Fruit fly (Drosophila melanogaster) whole organism, prepupa: ENCODE results near the gene Tm1.

Experiments used
- CG6854 ChIP-seq: fragments of 200-800 bp; sonication (Bioruptor generic); optimal IDR thresholded peaks from 2 replicates; lab custom pipeline; 2017; ENCODE audit warnings: missing biosample characterization, mild to moderate bottlenecking, missing genetic modification characterization
- Hr39 ChIP-seq: fragments of 200-800 bp; sonication (Bioruptor generic); optimal IDR thresholded peaks from 2 replicates; lab custom pipeline; 2016; ENCODE audit warnings: missing biosample characterization, missing genetic modification characterization
- acj6 ChIP-seq: fragments of 200-800 bp; sonication (Bioruptor generic); optimal IDR thresholded peaks from 3 replicates; lab custom pipeline; 2016; ENCODE audit warnings: missing biosample characterization, missing genetic modification characterization

DNA sequence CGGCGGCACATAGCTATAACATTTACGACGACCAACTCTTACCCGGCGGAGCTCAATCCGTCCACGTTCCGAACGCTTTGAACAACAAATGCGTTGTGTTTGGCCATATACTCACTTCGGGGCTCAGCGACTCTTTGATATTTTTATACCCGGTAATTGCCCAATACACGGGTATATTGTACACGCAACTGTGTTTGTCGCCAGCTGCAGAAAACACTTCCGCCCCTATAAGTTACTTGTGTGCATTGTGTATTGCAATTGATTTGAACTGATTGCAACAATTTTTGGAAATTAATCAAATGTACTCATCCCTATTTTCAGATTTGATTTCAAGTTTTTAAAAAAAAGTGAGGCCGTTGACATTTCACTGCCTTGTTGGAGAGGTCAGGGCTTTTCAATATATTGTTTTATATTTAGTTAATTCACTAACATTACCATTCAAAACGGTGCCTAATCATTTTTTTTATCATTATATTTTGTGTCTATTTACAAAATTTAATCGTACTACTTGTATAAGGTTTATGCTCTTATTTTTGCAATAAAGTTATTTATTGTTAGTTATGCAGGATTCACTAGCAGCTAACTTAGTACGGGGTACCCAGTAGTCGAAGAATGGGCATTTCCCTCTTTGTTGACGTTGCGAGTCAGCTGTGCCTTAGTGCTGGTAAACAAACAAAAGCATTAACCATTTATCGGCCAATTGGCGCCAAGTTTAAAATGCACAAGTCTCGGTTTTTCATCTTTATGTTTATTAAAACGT, 65.1 kb downstream of the Tm1 start, which contains the start of gene Nagk:
- TF ChIP-seq Hr39 (GFP tag; lab: Kevin White, UChicago): peak; percentile 58
- peak; percentile 32 for TF ChIP-seq CG6854 (GFP tag; lab: Kevin White, UChicago)
- TF ChIP-seq acj6 (GFP tag; lab: Kevin White, UChicago): peak; percentile 75
